Worm (Caenorhabditis elegans): Measurements from ENCODE around the gene T15B7.1.

- TF ChIP-seq cnd-1 (tag; optimal IDR thresholded peaks at IDR 0.05) = no peak
- TF ChIP-seq pha-4 (tag; optimal IDR thresholded peaks at IDR 0.05) = no peak
- TF ChIP-seq nhr-12 (tag; optimal IDR thresholded peaks at IDR 0.05) = no peak
- TF ChIP-seq ceh-43 (GFP tag; optimal IDR thresholded peaks at IDR 0.05) = no peak
- no peak for TF ChIP-seq lsy-2 (tag; optimal IDR thresholded peaks at IDR 0.05)
- TF ChIP-seq mab-5 (tag; optimal IDR thresholded peaks at IDR 0.05) = no peak
- TF ChIP-seq elt-3 (tag; optimal IDR thresholded peaks at IDR 0.05) = no peak
- TF ChIP-seq drap-1 (GFP tag; optimal IDR thresholded peaks at IDR 0.05) = no peak
Observed at ce11 chrV:6796264-6796663, 46.3 kb upstream of the T15B7.1 start.

Data from whole organism, mixed stage, embryonic.